Worm (Caenorhabditis elegans): ENCODE measurements around the gene M7.12.

DNA sequence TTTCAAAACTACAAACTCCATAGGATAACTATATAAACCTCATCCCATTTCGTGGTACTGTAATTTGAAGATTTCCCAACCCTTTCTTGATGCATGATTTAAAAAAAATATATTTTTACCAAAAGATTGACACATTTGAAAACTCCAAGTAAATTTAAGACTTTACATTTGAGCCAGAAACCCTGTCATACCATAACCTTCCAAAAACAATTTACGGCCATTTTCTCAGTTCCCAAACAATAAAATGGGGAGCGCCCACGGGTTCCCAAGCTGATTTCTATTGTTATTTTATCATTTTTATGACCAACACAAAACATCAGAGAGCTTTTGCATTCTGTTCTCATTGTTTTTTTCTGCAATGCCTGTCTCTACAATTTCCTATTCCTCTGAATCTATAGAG, 14.9 kb upstream of the M7.12 start, which contains the start of gene clc-9:
- no peak for TF ChIP-seq ama-1 (optimal IDR thresholded peaks at IDR 0.05)
- TF ChIP-seq aly-1 (tag; optimal IDR thresholded peaks at IDR 0.05) = no peak

Data from whole organism, early embryonic.